Worm (Caenorhabditis elegans) whole organism, L2 larva: ENCODE results near the gene gldi-7.
A peak's percentile ranks its signal among the peaks of the same experiment; 100 is the strongest.

Experiments
- C34F6.9 ChIP-seq: fragments of 150-350 bp; optimal IDR thresholded peaks from 2 replicates; lab custom pipeline; 2014; ENCODE audit warnings: missing biosample characterization, missing genetic modification characterization
- F13H6.1 ChIP-seq: sonication (generic microtip); optimal IDR thresholded peaks from 2 replicates; lab custom pipeline; 2016; ENCODE audit warnings: missing genetic modification characterization, missing compliant biosample characterization
- R02D3.7 ChIP-seq: fragments of 150-350 bp; optimal IDR thresholded peaks from 2 replicates; lab custom pipeline; 2014; ENCODE audit warnings: missing biosample characterization, missing genetic modification characterization
- Y55F3AM.14 ChIP-seq: fragments of 200-800 bp; sonication (Bioruptor generic); optimal IDR thresholded peaks from 2 replicates; lab custom pipeline; 2018; ENCODE audit warnings: mild to moderate bottlenecking, missing genetic modification characterization, missing compliant biosample characterization
- ZK546.5 ChIP-seq: sonication (generic microtip); optimal IDR thresholded peaks from 2 replicates; lab custom pipeline; 2017; ENCODE audit warnings: missing biosample characterization, missing genetic modification characterization
- alr-1 ChIP-seq: fragments of 150-350 bp; optimal IDR thresholded peaks from 2 replicates; lab custom pipeline; 2014; ENCODE audit warnings: missing biosample characterization, missing genetic modification characterization
- aly-2 ChIP-seq: fragments of 150-350 bp; optimal IDR thresholded peaks from 2 replicates; lab custom pipeline; 2014; ENCODE audit warnings: missing biosample characterization, missing genetic modification characterization
- ama-1 ChIP-seq: fragments of 150-350 bp; optimal IDR thresholded peaks from 2 replicates; lab custom pipeline; 2018; ENCODE audit warnings: inconsistent platforms
- blmp-1 ChIP-seq: sonication (generic microtip); optimal IDR thresholded peaks from 2 replicates; lab custom pipeline; 2017; ENCODE audit warnings: missing genetic modification characterization, mild to moderate bottlenecking, missing compliant biosample characterization, antibody characterized with exemption, moderate library complexity; ENCODE audit not compliant: insufficient read depth
- ceh-16 ChIP-seq: fragments of 150-350 bp; optimal IDR thresholded peaks from 2 replicates; lab custom pipeline; 2014; ENCODE audit warnings: missing biosample characterization, missing genetic modification characterization
- ceh-82 ChIP-seq: fragments of 150-350 bp; optimal IDR thresholded peaks from 2 replicates; lab custom pipeline; 2014; ENCODE audit warnings: missing biosample characterization, missing genetic modification characterization
- crh-2 ChIP-seq: sonication (generic microtip); optimal IDR thresholded peaks from 2 replicates; lab custom pipeline; 2017; ENCODE audit warnings: missing biosample characterization, missing genetic modification characterization
- dmd-4 ChIP-seq: sonication (generic microtip); optimal IDR thresholded peaks from 2 replicates; lab custom pipeline; 2017; ENCODE audit warnings: missing biosample characterization, missing genetic modification characterization
- egl-27 ChIP-seq: sonication (generic microtip); optimal IDR thresholded peaks from 3 replicates; lab custom pipeline; 2017; ENCODE audit warnings: missing biosample characterization, missing genetic modification reagents, missing genetic modification characterization
- elt-1 ChIP-seq: fragments of 150-350 bp; optimal IDR thresholded peaks from 2 replicates; lab custom pipeline; 2014; ENCODE audit warnings: missing biosample characterization, missing genetic modification characterization
- elt-3 ChIP-seq: sonication (generic microtip); optimal IDR thresholded peaks from 2 replicates; lab custom pipeline; 2017; ENCODE audit warnings: missing biosample characterization, missing genetic modification characterization
- fos-1 ChIP-seq: fragments of 150-350 bp; optimal IDR thresholded peaks from 2 replicates; lab custom pipeline; 2014; ENCODE audit warnings: missing biosample characterization, missing genetic modification characterization
- gmeb-1 ChIP-seq: fragments of 150-350 bp; optimal IDR thresholded peaks from 2 replicates; lab custom pipeline; 2014; ENCODE audit warnings: missing biosample characterization, missing genetic modification characterization
- lin-11 ChIP-seq: fragments of 150-350 bp; sonication (generic microtip); optimal IDR thresholded peaks from 2 replicates; lab custom pipeline; 2014; ENCODE audit warnings: missing biosample characterization, missing genetic modification characterization, inconsistent platforms, mixed read lengths
- lin-13 ChIP-seq: fragments of 150-350 bp; optimal IDR thresholded peaks from 2 replicates; lab custom pipeline; 2014; ENCODE audit warnings: missing biosample characterization, missing genetic modification reagents, missing genetic modification characterization
- lin-39 ChIP-seq: fragments of 150-350 bp; optimal IDR thresholded peaks from 2 replicates; lab custom pipeline; 2014; ENCODE audit warnings: missing biosample characterization, missing genetic modification reagents, missing genetic modification characterization
- lsy-2 ChIP-seq, 2 experiments: fragments of 150-350 bp in 1 of 2; sonication (generic microtip) in 1 of 2; optimal IDR thresholded peaks; 2 replicates each; lab custom pipeline; 2014 to 2017; ENCODE audit warnings: missing biosample characterization in 2 of 2, missing genetic modification characterization in 2 of 2
- mab-5 ChIP-seq: fragments of 150-350 bp; optimal IDR thresholded peaks from 2 replicates; lab custom pipeline; 2014; ENCODE audit warnings: missing biosample characterization, missing genetic modification characterization
- mbf-1 ChIP-seq: sonication (generic microtip); optimal IDR thresholded peaks from 2 replicates; lab custom pipeline; 2017; ENCODE audit warnings: missing biosample characterization, missing genetic modification characterization
- mdl-1 ChIP-seq, 2 experiments: fragments of 150-350 bp in 1 of 2; sonication (generic microtip) in 1 of 2; optimal IDR thresholded peaks; 2 replicates each; lab custom pipeline; 2017; ENCODE audit warnings: missing biosample characterization in 2 of 2, missing genetic modification characterization in 2 of 2
- nhr-10 ChIP-seq: sonication (generic microtip); optimal IDR thresholded peaks from 2 replicates; lab custom pipeline; 2017; ENCODE audit warnings: missing biosample characterization, missing genetic modification characterization
- nhr-11 ChIP-seq: fragments of 150-350 bp; optimal IDR thresholded peaks from 2 replicates; lab custom pipeline; 2014; ENCODE audit warnings: missing biosample characterization, missing genetic modification characterization
- nhr-12 ChIP-seq: fragments of 150-350 bp; optimal IDR thresholded peaks from 2 replicates; lab custom pipeline; 2014; ENCODE audit warnings: missing biosample characterization, missing genetic modification characterization
- nhr-129 ChIP-seq: fragments of 150-350 bp; optimal IDR thresholded peaks from 2 replicates; lab custom pipeline; 2014; ENCODE audit warnings: missing biosample characterization, missing genetic modification characterization
- nhr-21 ChIP-seq: fragments of 150-350 bp; optimal IDR thresholded peaks from 2 replicates; lab custom pipeline; 2014; ENCODE audit warnings: missing biosample characterization, missing genetic modification characterization
- nhr-23 ChIP-seq: fragments of 150-350 bp; optimal IDR thresholded peaks from 2 replicates; lab custom pipeline; 2014; ENCODE audit warnings: missing biosample characterization, missing genetic modification reagents, missing genetic modification characterization
- nhr-237 ChIP-seq: fragments of 150-350 bp; optimal IDR thresholded peaks from 2 replicates; lab custom pipeline; 2014; ENCODE audit warnings: missing biosample characterization, missing genetic modification characterization
- nhr-25 ChIP-seq: fragments of 150-350 bp; sonication (generic microtip); optimal IDR thresholded peaks from 3 replicates; lab custom pipeline; 2014; ENCODE audit warnings: missing biosample characterization, missing genetic modification characterization
- nhr-6 ChIP-seq: fragments of 150-350 bp; optimal IDR thresholded peaks from 2 replicates; lab custom pipeline; 2014; ENCODE audit warnings: missing biosample characterization, missing genetic modification characterization
- nhr-77 ChIP-seq: fragments of 150-350 bp; optimal IDR thresholded peaks from 2 replicates; lab custom pipeline; 2014; ENCODE audit warnings: missing biosample characterization, missing genetic modification characterization
- peb-1 ChIP-seq: fragments of 150-350 bp; optimal IDR thresholded peaks from 2 replicates; lab custom pipeline; 2014; ENCODE audit warnings: missing biosample characterization, missing genetic modification characterization
- sem-4 ChIP-seq: fragments of 150-350 bp; optimal IDR thresholded peaks from 2 replicates; lab custom pipeline; 2014; ENCODE audit warnings: missing biosample characterization, missing genetic modification reagents, missing genetic modification characterization
- skn-1 ChIP-seq: sonication (generic microtip); optimal IDR thresholded peaks from 2 replicates; lab custom pipeline; 2017; ENCODE audit warnings: missing biosample characterization, missing genetic modification characterization
- sma-3 ChIP-seq: sonication (generic microtip); optimal IDR thresholded peaks from 2 replicates; lab custom pipeline; 2016; ENCODE audit warnings: missing genetic modification reagents, missing genetic modification characterization, missing compliant biosample characterization
- sma-9 ChIP-seq, 2 experiments: fragments of 150-350 bp in 1 of 2; sonication (generic microtip) in 1 of 2; optimal IDR thresholded peaks; 2 replicates each; lab custom pipeline; 2014 to 2016; ENCODE audit warnings: missing genetic modification characterization in 2 of 2, mild to moderate bottlenecking in 1 of 2, missing biosample characterization in 1 of 2, missing compliant biosample characterization in 1 of 2, missing genetic modification reagents in 1 of 2, moderate library complexity in 1 of 2
- snpc-4 ChIP-seq: fragments of 150-350 bp; optimal IDR thresholded peaks from 2 replicates; lab custom pipeline; 2014; ENCODE audit warnings: missing biosample characterization, missing genetic modification characterization
- unc-39 ChIP-seq: fragments of 150-350 bp; optimal IDR thresholded peaks from 2 replicates; lab custom pipeline; 2014; ENCODE audit warnings: missing biosample characterization, missing genetic modification characterization
- unc-55 ChIP-seq: fragments of 150-350 bp; sonication (generic microtip); optimal IDR thresholded peaks from 3 replicates; lab custom pipeline; 2014; ENCODE audit warnings: missing biosample characterization, missing genetic modification reagents, missing genetic modification characterization
- unc-62 ChIP-seq: fragments of 150-350 bp; optimal IDR thresholded peaks from 2 replicates; lab custom pipeline; 2014; ENCODE audit warnings: missing biosample characterization, missing genetic modification reagents, missing genetic modification characterization
- zag-1 ChIP-seq: fragments of 150-350 bp; optimal IDR thresholded peaks from 2 replicates; lab custom pipeline; 2014; ENCODE audit warnings: missing biosample characterization, missing genetic modification characterization
- ztf-1 ChIP-seq: fragments of 200-800 bp; sonication (Bioruptor generic); conservative IDR thresholded peaks from 2 replicates; pipeline ENCODE4 v1.3.6; 2022; ENCODE audit warnings: missing genetic modification characterization, missing compliant biosample characterization
- ztf-11 ChIP-seq: sonication (generic microtip); optimal IDR thresholded peaks from 2 replicates; lab custom pipeline; 2017; ENCODE audit warnings: missing biosample characterization, missing genetic modification characterization
- ztf-4 ChIP-seq: fragments of 150-350 bp; optimal IDR thresholded peaks from 2 replicates; lab custom pipeline; 2014; ENCODE audit warnings: missing biosample characterization, missing genetic modification characterization

gldi-7 gene

DNA sequence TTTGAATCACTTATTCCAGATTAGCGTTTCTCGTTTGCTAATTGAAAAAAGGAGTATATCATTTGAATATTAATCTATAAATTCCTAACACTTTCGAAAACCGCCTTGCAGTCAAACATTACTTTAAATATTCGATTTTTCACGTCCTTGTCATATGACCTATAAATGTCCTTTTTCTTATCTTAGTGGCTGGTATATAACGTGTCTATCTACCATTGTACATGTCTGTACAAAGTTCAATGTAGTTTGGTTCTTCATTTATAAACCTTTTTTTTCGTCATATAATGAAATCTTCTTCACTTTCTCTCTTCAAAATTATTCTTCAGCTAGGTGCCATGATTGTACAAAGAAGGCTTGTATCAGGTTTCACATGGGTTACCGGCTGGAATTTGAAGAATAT is 45.4 kb downstream of the gldi-7 start, which contains the start of gene gbh-2 (continued):
- TF ChIP-seq peb-1 (tag; lab: Kevin White, UChicago): no peak
- no peak for TF ChIP-seq aly-2 (tag; lab: Kevin White, UChicago)
- peak; percentile 86 for TF ChIP-seq crh-2
- TF ChIP-seq C34F6.9: no peak
- no peak for TF ChIP-seq dmd-4 (tag; lab: Kevin White, UChicago)
- TF ChIP-seq nhr-25 (tag; lab: Kevin White, UChicago): peak; percentile 92
- TF ChIP-seq skn-1 (tag; lab: Kevin White, UChicago): no peak
- TF ChIP-seq F13H6.1 (tag; lab: Kevin White, UChicago): peak; percentile 19
- TF ChIP-seq nhr-11 (tag; lab: Kevin White, UChicago): no peak
- no peak for TF ChIP-seq mab-5
- no peak for TF ChIP-seq elt-1 (tag; lab: Kevin White, UChicago)
- TF ChIP-seq nhr-6 (tag; lab: Kevin White, UChicago): peak; percentile 24
- no peak for TF ChIP-seq R02D3.7 (tag; lab: Kevin White, UChicago)
- TF ChIP-seq snpc-4: no peak
- no peak for TF ChIP-seq ztf-1
- TF ChIP-seq ztf-11 (tag; lab: Kevin White, UChicago): no peak
- TF ChIP-seq nhr-23 (tag; lab: Kevin White, UChicago): no peak
- peak; percentile 93 for TF ChIP-seq nhr-129 (tag; lab: Kevin White, UChicago)
- no peak for TF ChIP-seq unc-62 (GFP tag; lab: Kevin White, UChicago)
- TF ChIP-seq elt-3: no peak

DNA sequence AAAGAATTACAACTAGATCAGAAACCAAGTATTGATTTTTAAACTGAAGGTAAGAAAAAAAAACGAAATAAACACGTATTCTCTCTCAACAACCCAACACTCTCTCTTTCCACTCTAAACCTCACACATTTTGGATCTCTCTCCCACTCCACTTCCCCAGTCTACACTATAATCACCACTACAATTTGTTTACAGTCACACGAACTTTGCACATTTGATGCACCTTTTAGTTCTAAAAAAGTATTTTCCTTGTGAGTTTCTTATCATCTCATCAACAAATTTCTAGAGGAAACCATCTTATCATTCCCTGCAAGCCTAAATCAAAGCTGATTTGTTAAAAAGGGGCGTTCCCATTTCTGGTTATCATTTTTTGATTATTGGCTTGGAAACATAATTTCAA is 46.5 kb downstream of the gldi-7 start:
- TF ChIP-seq nhr-77 (tag; lab: Kevin White, UChicago): no peak
- TF ChIP-seq ztf-4: no peak
- no peak for TF ChIP-seq nhr-25 (tag; lab: Kevin White, UChicago)
- no peak for TF ChIP-seq ceh-82
- peak in 1 of 2 experiments; percentile 26 for TF ChIP-seq lsy-2 (tag; optimal IDR thresholded peaks at IDR 0.05; lab: Kevin White, UChicago)
- peak; percentile 8 for TF ChIP-seq ama-1
- TF ChIP-seq R02D3.7 (tag; lab: Kevin White, UChicago): no peak
- no peak for TF ChIP-seq nhr-23 (tag; lab: Kevin White, UChicago)
- TF ChIP-seq blmp-1: no peak
- peak; percentile 4 for TF ChIP-seq unc-55 (GFP tag; lab: Kevin White, UChicago)
- TF ChIP-seq mab-5: no peak
- no peak for TF ChIP-seq lin-13 (GFP tag; lab: Kevin White, UChicago)
- TF ChIP-seq ceh-16: no peak
- TF ChIP-seq nhr-6 (tag; lab: Kevin White, UChicago): no peak
- TF ChIP-seq mdl-1 (tag; optimal IDR thresholded peaks at IDR 0.05; lab: Kevin White, UChicago): no peak
- no peak for TF ChIP-seq lin-11 (tag; lab: Kevin White, UChicago)
- TF ChIP-seq F13H6.1 (tag; lab: Kevin White, UChicago): peak; percentile 56
- TF ChIP-seq snpc-4: no peak
- TF ChIP-seq sma-3 (GFP tag; lab: Kevin White, UChicago): no peak
- TF ChIP-seq ztf-1: no peak
- peak; percentile 71 for TF ChIP-seq fos-1 (tag; lab: Kevin White, UChicago)
- TF ChIP-seq egl-27 (tag; lab: Kevin White, UChicago): peak; percentile 13
- TF ChIP-seq dmd-4 (tag; lab: Kevin White, UChicago): no peak
- TF ChIP-seq lin-39 (tag; lab: Kevin White, UChicago): no peak
- no peak for TF ChIP-seq ztf-11 (tag; lab: Kevin White, UChicago)
- TF ChIP-seq nhr-12 (tag; lab: Kevin White, UChicago): no peak
- no peak for TF ChIP-seq unc-39 (tag; lab: Kevin White, UChicago)
- TF ChIP-seq sem-4 (tag; lab: Kevin White, UChicago): no peak
- TF ChIP-seq unc-62 (GFP tag; lab: Kevin White, UChicago): no peak
- TF ChIP-seq elt-1 (tag; lab: Kevin White, UChicago): no peak
- no peak for TF ChIP-seq nhr-21 (tag; lab: Kevin White, UChicago)
- TF ChIP-seq nhr-10 (tag; lab: Kevin White, UChicago): no peak
- TF ChIP-seq gmeb-1 (tag; lab: Kevin White, UChicago): peak; percentile 30
- TF ChIP-seq ZK546.5 (tag; lab: Kevin White, UChicago): no peak
- no peak for TF ChIP-seq alr-1 (tag; lab: Kevin White, UChicago)
- TF ChIP-seq Y55F3AM.14 (GFP tag; lab: Kevin White, UChicago): no peak
- TF ChIP-seq C34F6.9: peak; percentile 33
- peak; percentile 68 for TF ChIP-seq sma-9 (GFP tag; optimal IDR thresholded peaks at IDR 0.05; lab: Kevin White, UChicago)
- TF ChIP-seq sma-9 (tag; optimal IDR thresholded peaks at IDR 0.05; lab: Kevin White, UChicago): no peak
- peak; percentile 63 for TF ChIP-seq nhr-129 (tag; lab: Kevin White, UChicago)
- no peak for TF ChIP-seq zag-1
- no peak for TF ChIP-seq aly-2 (tag; lab: Kevin White, UChicago)
- TF ChIP-seq peb-1 (tag; lab: Kevin White, UChicago): no peak
- TF ChIP-seq nhr-11 (tag; lab: Kevin White, UChicago): no peak
- TF ChIP-seq skn-1 (tag; lab: Kevin White, UChicago): no peak
- TF ChIP-seq elt-3: no peak
- no peak for TF ChIP-seq mbf-1 (tag; lab: Kevin White, UChicago)
- TF ChIP-seq nhr-237: no peak
- peak; percentile 78 for TF ChIP-seq crh-2
